Worm (Caenorhabditis elegans): ENCODE results near the gene hlh-15.

Gene hlh-15

ce11 chrX:2382227-2382626 lies 30.9 kb downstream of the hlh-15 start:
- TF ChIP-seq ceh-13 (GFP tag; optimal IDR thresholded peaks at IDR 0.05): no peak
- peak; percentile 27 for TF ChIP-seq F13C5.2 (tag; optimal IDR thresholded peaks at IDR 0.05)

- no peak for TF ChIP-seq hnd-1 (tag; optimal IDR thresholded peaks at IDR 0.05)
- TF ChIP-seq sea-1 (GFP tag; conservative IDR thresholded peaks at IDR 0.05): no peak
- TF ChIP-seq scrt-1 (GFP tag; IDR thresholded peaks at IDR 0.05): no peak
- TF ChIP-seq ets-7 (tag; optimal IDR thresholded peaks at IDR 0.05): no peak
- no peak for TF ChIP-seq tra-4 (tag; optimal IDR thresholded peaks at IDR 0.05)
- no peak for TF ChIP-seq flt-1 (GFP tag; IDR thresholded peaks at IDR 0.05)
- TF ChIP-seq ceh-13 (GFP tag; optimal IDR thresholded peaks at IDR 0.05): no peak
- no peak for TF ChIP-seq tbx-11 (GFP tag; IDR thresholded peaks at IDR 0.05)
- TF ChIP-seq tbx-37 (GFP tag; conservative IDR thresholded peaks at IDR 0.05): no peak
- TF ChIP-seq aly-1 (tag; optimal IDR thresholded peaks at IDR 0.05): no peak
- TF ChIP-seq hmg-4 (GFP tag; optimal IDR thresholded peaks at IDR 0.05): no peak
- no peak for TF ChIP-seq pes-1 (GFP tag; IDR thresholded peaks at IDR 0.05)
- no peak for TF ChIP-seq hmbx-1 (tag; optimal IDR thresholded peaks at IDR 0.05)
- no peak for TF ChIP-seq F13C5.2 (tag; optimal IDR thresholded peaks at IDR 0.05)
These were observed 31.9 kb downstream of the hlh-15 start, which contains the start of gene F47G3.4 for ce11 chrX:2381282-2381681. F47G3.4 (plus strand) TSS chrX:2381582.

- TF ChIP-seq hmg-4 (GFP tag; optimal IDR thresholded peaks at IDR 0.05) (no peak), tbx-11 (GFP tag; IDR thresholded peaks at IDR 0.05) (no peak), scrt-1 (GFP tag; IDR thresholded peaks at IDR 0.05) (no peak), tra-4 (tag; optimal IDR thresholded peaks at IDR 0.05) (no peak), aly-1 (tag; optimal IDR thresholded peaks at IDR 0.05) (no peak), hmbx-1 (tag; optimal IDR thresholded peaks at IDR 0.05) (no peak), sea-1 (GFP tag; conservative IDR thresholded peaks at IDR 0.05) (no peak), ama-1 (optimal IDR thresholded peaks at IDR 0.05) (no peak), F13C5.2 (tag; optimal IDR thresholded peaks at IDR 0.05) (no peak), hnd-1 (tag; optimal IDR thresholded peaks at IDR 0.05) (no peak), pes-1 (GFP tag; IDR thresholded peaks at IDR 0.05) (no peak), ets-7 (tag; optimal IDR thresholded peaks at IDR 0.05) (no peak)
These were observed 32.4 kb downstream of the hlh-15 start for ce11 chrX:2380818-2381217.

ce11 chrX:2375300-2376035 lies 37.7 kb downstream of the hlh-15 start, which contains the start of gene F47G3.3:
F47G3.3 (plus strand) TSS chrX:2375985.
- TF ChIP-seq ceh-36 (tag; optimal IDR thresholded peaks at IDR 0.05) (no peak), sea-1 (GFP tag; conservative IDR thresholded peaks at IDR 0.05) (no peak), tbx-37 (GFP tag; conservative IDR thresholded peaks at IDR 0.05) (no peak), ama-1 (optimal IDR thresholded peaks at IDR 0.05) (no peak), hmbx-1 (tag; optimal IDR thresholded peaks at IDR 0.05) (no peak), aly-1 (tag; optimal IDR thresholded peaks at IDR 0.05) (no peak)

ce11 chrX:2372134-2372533 lies 41.0 kb downstream of the hlh-15 start:
- no peak for TF ChIP-seq aly-1 (tag; optimal IDR thresholded peaks at IDR 0.05)
- no peak for TF ChIP-seq F13C5.2 (tag; optimal IDR thresholded peaks at IDR 0.05)
- no peak for TF ChIP-seq hmbx-1 (tag; optimal IDR thresholded peaks at IDR 0.05)
- no peak for TF ChIP-seq ets-7 (tag; optimal IDR thresholded peaks at IDR 0.05)
- TF ChIP-seq hnd-1 (tag; optimal IDR thresholded peaks at IDR 0.05): no peak
- TF ChIP-seq tra-4 (tag; optimal IDR thresholded peaks at IDR 0.05): no peak
- TF ChIP-seq ceh-36 (tag; optimal IDR thresholded peaks at IDR 0.05): no peak
- no peak for TF ChIP-seq tbx-37 (GFP tag; conservative IDR thresholded peaks at IDR 0.05)
- TF ChIP-seq sea-1 (GFP tag; conservative IDR thresholded peaks at IDR 0.05): no peak
- TF ChIP-seq hmg-4 (GFP tag; optimal IDR thresholded peaks at IDR 0.05): no peak
- TF ChIP-seq scrt-1 (GFP tag; IDR thresholded peaks at IDR 0.05): no peak
- TF ChIP-seq ceh-13 (GFP tag; optimal IDR thresholded peaks at IDR 0.05): no peak
- TF ChIP-seq B0310.2 (tag; optimal IDR thresholded peaks at IDR 0.05): no peak

- TF ChIP-seq ceh-36 (tag; optimal IDR thresholded peaks at IDR 0.05) (no peak), tbx-37 (GFP tag; conservative IDR thresholded peaks at IDR 0.05) (no peak), scrt-1 (GFP tag; IDR thresholded peaks at IDR 0.05) (no peak), hnd-1 (tag; optimal IDR thresholded peaks at IDR 0.05) (no peak), tbx-11 (GFP tag; IDR thresholded peaks at IDR 0.05) (no peak), ets-7 (tag; optimal IDR thresholded peaks at IDR 0.05) (no peak), aly-1 (tag; optimal IDR thresholded peaks at IDR 0.05) (no peak), flt-1 (GFP tag; IDR thresholded peaks at IDR 0.05) (no peak), B0310.2 (tag; optimal IDR thresholded peaks at IDR 0.05) (no peak), ama-1 (optimal IDR thresholded peaks at IDR 0.05) (no peak)
These were observed 42.5 kb downstream of the hlh-15 start for ce11 chrX:2370655-2371054.

ce11 chrX:2369073-2369472 lies 44.1 kb downstream of the hlh-15 start:
- no peak for TF ChIP-seq F13C5.2 (tag; optimal IDR thresholded peaks at IDR 0.05)

ce11 chrX:2368042-2368814 lies 44.9 kb downstream of the hlh-15 start:
- peak; percentile 20; the same call in 1 of the 2 replicates for TF ChIP-seq scrt-1 (GFP tag; IDR thresholded peaks at IDR 0.05)
- no peak for TF ChIP-seq B0310.2 (tag; optimal IDR thresholded peaks at IDR 0.05)
- no peak for TF ChIP-seq hmbx-1 (tag; optimal IDR thresholded peaks at IDR 0.05)
- TF ChIP-seq pes-1 (GFP tag; IDR thresholded peaks at IDR 0.05): 0 out of 2 replicates have a peak, but pooled peaks have one; percentile 9
- peak; percentile 2 for TF ChIP-seq tra-4 (tag; optimal IDR thresholded peaks at IDR 0.05)
- no peak for TF ChIP-seq F13C5.2 (tag; optimal IDR thresholded peaks at IDR 0.05)
- TF ChIP-seq ceh-36 (tag; optimal IDR thresholded peaks at IDR 0.05): no peak
- TF ChIP-seq aly-1 (tag; optimal IDR thresholded peaks at IDR 0.05): no peak

All from whole organism, early embryonic.